Fruit fly (Drosophila melanogaster): Measurements from ENCODE around the gene ChLD3.

Gene ChLD3

dm6 chr2L:16706882-16707775 is 31.5 kb upstream of the ChLD3 start (continued):
- TF ChIP-seq CG7271 (tag; optimal IDR thresholded peaks at IDR 0.05) (no peak), CG14441 (GFP tag; IDR thresholded peaks at IDR 0.05) (no peak), CG17612 (GFP tag; IDR thresholded peaks at IDR 0.05) (no peak), HLHmδ (GFP tag; optimal IDR thresholded peaks at IDR 0.05) (no peak), ase (GFP tag; IDR thresholded peaks at IDR 0.05) (no peak), CG9932 (GFP tag; IDR thresholded peaks at IDR 0.05) (no peak), bbx (GFP tag; IDR thresholded peaks at IDR 0.05; ENCODE audit: partially characterized antibody) (no peak), usp (GFP tag; optimal IDR thresholded peaks at IDR 0.05) (no peak), CG7372 (GFP tag; IDR thresholded peaks at IDR 0.05) (no peak), CG30020 (tag; optimal IDR thresholded peaks at IDR 0.05) (no peak), sob (GFP tag; IDR thresholded peaks at IDR 0.05) (no peak), ap (GFP tag; IDR thresholded peaks at IDR 0.05) (no peak), psq (GFP tag; optimal IDR thresholded peaks at IDR 0.05) (no peak), D (optimal IDR thresholded peaks at IDR 0.05) (no peak), D (GFP tag; optimal IDR thresholded peaks at IDR 0.05) (no peak), CG34376 (GFP tag; optimal IDR thresholded peaks at IDR 0.05) (no peak), Atf3 (GFP tag; optimal IDR thresholded peaks at IDR 0.05) (no peak), peb (GFP tag; IDR thresholded peaks at IDR 0.05) (no peak), CG2202 (tag; optimal IDR thresholded peaks at IDR 0.05) (no peak), trh (GFP tag; optimal IDR thresholded peaks at IDR 0.05) (no peak), insv (GFP tag; optimal IDR thresholded peaks at IDR 0.05) (no peak), CG34224 (GFP tag; IDR thresholded peaks at IDR 0.05; ENCODE audit: partially characterized antibody) (no peak), CG12659 (GFP tag; optimal IDR thresholded peaks at IDR 0.05) (peak; percentile 24), Aef1 (GFP tag; IDR thresholded peaks at IDR 0.05) (peak; percentile 35; the same call in 2 of the 3 replicates), zfh1 (GFP tag; IDR thresholded peaks at IDR 0.05) (0 out of 3 replicates have a peak, but pooled peaks have one; percentile 36), HLH4C (GFP tag; IDR thresholded peaks at IDR 0.05; ENCODE audit: partially characterized antibody) (no peak), pzg (GFP tag; optimal IDR thresholded peaks at IDR 0.05) (no peak), ATbp (GFP tag; optimal IDR thresholded peaks at IDR 0.05) (no peak), CG17328 (GFP tag; IDR thresholded peaks at IDR 0.05) (peak; percentile 51), CG9797 (GFP tag; optimal IDR thresholded peaks at IDR 0.05) (no peak), sim (GFP tag; IDR thresholded peaks at IDR 0.05) (no peak), Hsf (GFP tag; optimal IDR thresholded peaks at IDR 0.05) (peak; percentile 40), CG1602 (GFP tag; optimal IDR thresholded peaks at IDR 0.05) (no peak), D19B (GFP tag; optimal IDR thresholded peaks at IDR 0.05) (no peak), CG10959 (GFP tag; IDR thresholded peaks at IDR 0.05) (no peak), CG10654 (GFP tag; optimal IDR thresholded peaks at IDR 0.05) (no peak), CG15073 (GFP tag; optimal IDR thresholded peaks at IDR 0.05) (no peak), Bteb2 (GFP tag; optimal IDR thresholded peaks at IDR 0.05) (no peak), CG3726 (GFP tag; IDR thresholded peaks at IDR 0.05) (no peak), Mrtf (GFP tag; IDR thresholded peaks at IDR 0.05) (no peak), CG7556 (GFP tag; optimal IDR thresholded peaks at IDR 0.05) (peak; percentile 33), gfzf (GFP tag; optimal IDR thresholded peaks at IDR 0.05) (no peak), CG18619 (GFP tag; optimal IDR thresholded peaks at IDR 0.05) (peak; percentile 2), schlank (tag; optimal IDR thresholded peaks at IDR 0.05) (no peak), vnd (GFP tag; IDR thresholded peaks at IDR 0.05; ENCODE audit: partially characterized antibody) (no peak), CG33213 (GFP tag; optimal IDR thresholded peaks at IDR 0.05) (no peak), Hr39 (optimal IDR thresholded peaks at IDR 0.05) (no peak), Sin3A (optimal IDR thresholded peaks at IDR 0.05) (no peak), exex (tag; optimal IDR thresholded peaks at IDR 0.05) (no peak), Spps (tag; optimal IDR thresholded peaks at IDR 0.05) (no peak), HmgD (GFP tag; optimal IDR thresholded peaks at IDR 0.05) (no peak)

Data from whole organism, embryonic.